Worm (Caenorhabditis elegans): ENCODE results near the gene dnj-14.

DNA sequence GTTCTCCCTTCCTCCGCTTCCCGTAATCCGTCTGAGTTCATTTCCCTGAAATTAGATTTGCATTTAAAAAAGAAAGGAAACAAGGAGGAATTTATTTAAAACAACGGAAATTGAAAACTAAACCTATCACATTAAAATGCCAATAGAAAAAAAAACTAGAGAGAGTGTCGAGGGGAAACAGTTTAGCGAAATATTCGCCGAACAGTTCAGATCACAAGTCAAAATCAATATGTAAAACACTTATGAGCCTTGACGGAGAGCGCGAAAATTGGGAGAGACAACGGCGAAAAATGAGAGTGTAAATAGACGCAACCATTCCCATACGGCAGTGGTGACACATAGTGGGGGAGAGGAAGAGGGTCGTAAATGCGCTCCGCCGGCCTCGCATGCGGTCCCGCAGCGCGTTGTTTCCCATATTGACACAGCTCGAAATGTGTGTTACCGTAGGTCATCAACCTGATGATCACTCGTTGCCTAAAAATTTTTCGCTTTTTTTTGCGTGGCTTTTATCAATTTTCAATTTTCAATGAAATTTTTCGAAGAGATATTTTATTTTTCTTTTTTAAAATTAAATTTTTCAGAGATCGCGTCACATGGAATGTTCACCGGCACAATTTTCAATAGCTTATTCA, at the start of gene dnj-14, which contains the start of gene glit-1:
- TF ChIP-seq unc-86 (tag; optimal IDR thresholded peaks at IDR 0.05): peak; percentile 74
- TF ChIP-seq ceh-63 (GFP tag; optimal IDR thresholded peaks at IDR 0.05): no peak
- no peak for TF ChIP-seq ama-1 (optimal IDR thresholded peaks at IDR 0.05)
- TF ChIP-seq nhr-11 (tag; optimal IDR thresholded peaks at IDR 0.05): peak; percentile 6
- peak; percentile 91 for TF ChIP-seq mep-1 (tag; optimal IDR thresholded peaks at IDR 0.05)
